Fruit fly (Drosophila melanogaster) whole organism, prepupa: ENCODE data around the gene dac.

Experiments
- CG10631 ChIP-seq: fragments of 200-800 bp; sonication (Bioruptor generic); optimal IDR thresholded peaks from 2 replicates; lab custom pipeline; 2016; ENCODE audit warnings: missing biosample characterization, missing genetic modification characterization
- CG10669 ChIP-seq: fragments of 200-800 bp; sonication (Bioruptor generic); optimal IDR thresholded peaks from 3 replicates; lab custom pipeline; 2018; ENCODE audit warnings: missing biosample characterization, mild to moderate bottlenecking, missing genetic modification characterization, moderate library complexity
- CG11294 ChIP-seq: fragments of 200-800 bp; sonication (Bioruptor generic); IDR thresholded peaks from 2 replicates; pipeline ENCODE4 v1.3.6; 2022; ENCODE audit warnings: missing biosample characterization, missing genetic modification characterization
- CG11762 ChIP-seq: fragments of 200-800 bp; sonication (Bioruptor generic); optimal IDR thresholded peaks from 3 replicates; lab custom pipeline; 2016; ENCODE audit warnings: missing biosample characterization, missing genetic modification characterization; ENCODE audit not compliant: insufficient read depth
- CG11902 ChIP-seq: fragments of 200-800 bp; sonication (Bioruptor generic); optimal IDR thresholded peaks from 3 replicates; lab custom pipeline; 2016; ENCODE audit warnings: missing biosample characterization, missing genetic modification characterization
- CG3032 ChIP-seq: fragments of 200-800 bp; optimal IDR thresholded peaks from 2 replicates; lab custom pipeline; 2019; ENCODE audit warnings: missing biosample characterization, mild to moderate bottlenecking, missing genetic modification characterization, moderate library complexity
- CG31627 ChIP-seq: fragments of 200-800 bp; sonication (Bioruptor generic); optimal IDR thresholded peaks from 3 replicates; lab custom pipeline; 2016; ENCODE audit warnings: missing biosample characterization, missing genetic modification characterization
- CG32006 ChIP-seq: fragments of 200-800 bp; sonication (Bioruptor generic); optimal IDR thresholded peaks from 3 replicates; lab custom pipeline; 2017; ENCODE audit warnings: missing biosample characterization, mild to moderate bottlenecking, missing genetic modification characterization
- CG3919 ChIP-seq: fragments of 200-800 bp; sonication (Bioruptor generic); optimal IDR thresholded peaks from 3 replicates; lab custom pipeline; 2016; ENCODE audit warnings: missing biosample characterization, missing genetic modification characterization
- CG4318 ChIP-seq: fragments of 200-800 bp; sonication (Bioruptor generic); optimal IDR thresholded peaks from 3 replicates; lab custom pipeline; 2017; ENCODE audit warnings: missing biosample characterization, mild to moderate bottlenecking, missing genetic modification characterization
- CG6163 ChIP-seq: fragments of 200-800 bp; sonication (Bioruptor generic); IDR thresholded peaks from 3 replicates; pipeline ENCODE4 v1.3.6; 2022; ENCODE audit warnings: missing biosample characterization, missing genetic modification characterization
- CG6276 ChIP-seq: fragments of 200-800 bp; sonication (Bioruptor generic); optimal IDR thresholded peaks from 2 replicates; lab custom pipeline; 2017; ENCODE audit warnings: missing biosample characterization, mild to moderate bottlenecking, missing genetic modification characterization
- CG6792 ChIP-seq: fragments of 200-800 bp; sonication (Bioruptor generic); optimal IDR thresholded peaks from 3 replicates; lab custom pipeline; 2016; ENCODE audit warnings: missing biosample characterization, missing genetic modification characterization
- CG6808 ChIP-seq: fragments of 200-800 bp; sonication (Bioruptor generic); optimal IDR thresholded peaks from 3 replicates; lab custom pipeline; 2017; ENCODE audit warnings: missing biosample characterization, missing genetic modification characterization, mild to moderate bottlenecking, moderate library complexity, missing genetic modification reagents
- CG6854 ChIP-seq: fragments of 200-800 bp; sonication (Bioruptor generic); optimal IDR thresholded peaks from 2 replicates; lab custom pipeline; 2017; ENCODE audit warnings: missing biosample characterization, mild to moderate bottlenecking, missing genetic modification characterization
- CG7368 ChIP-seq: fragments of 200-800 bp; sonication (Bioruptor generic); optimal IDR thresholded peaks from 3 replicates; lab custom pipeline; 2016; ENCODE audit warnings: missing biosample characterization, missing genetic modification characterization
- CG8119 ChIP-seq: fragments of 200-800 bp; sonication (Bioruptor generic); IDR thresholded peaks from 3 replicates; pipeline ENCODE4 v1.3.6; 2022; ENCODE audit warnings: missing biosample characterization, missing genetic modification characterization
- CG8319 ChIP-seq: fragments of 200-800 bp; sonication (Bioruptor generic); optimal IDR thresholded peaks from 3 replicates; lab custom pipeline; 2016; ENCODE audit warnings: missing biosample characterization, missing genetic modification characterization
- CG8632 ChIP-seq: fragments of 200-800 bp; sonication (Bioruptor generic); optimal IDR thresholded peaks from 3 replicates; lab custom pipeline; 2016; ENCODE audit warnings: missing biosample characterization, missing genetic modification characterization
- CG9139 ChIP-seq: fragments of 200-800 bp; sonication (Bioruptor generic); optimal IDR thresholded peaks from 3 replicates; lab custom pipeline; 2017; ENCODE audit warnings: missing biosample characterization, mild to moderate bottlenecking, missing genetic modification characterization
- Eip75B ChIP-seq: fragments of 200-800 bp; sonication (Bioruptor generic); optimal IDR thresholded peaks from 3 replicates; lab custom pipeline; 2016; ENCODE audit warnings: missing biosample characterization, missing genetic modification characterization
- Eip78C ChIP-seq: fragments of 200-800 bp; sonication (Bioruptor generic); peaks from one replicate; lab custom pipeline; 2016; ENCODE audit warnings: missing biosample characterization, missing genetic modification characterization
- Ets21C ChIP-seq: fragments of 200-800 bp; sonication (Bioruptor generic); optimal IDR thresholded peaks from 3 replicates; lab custom pipeline; 2016; ENCODE audit warnings: missing biosample characterization, missing genetic modification characterization
- Ets96B ChIP-seq: fragments of 200-800 bp; optimal IDR thresholded peaks from 2 replicates; lab custom pipeline; 2019; ENCODE audit warnings: missing biosample characterization, mild to moderate bottlenecking, missing genetic modification characterization, moderate library complexity
- Gug ChIP-seq: fragments of 200-800 bp; sonication (Bioruptor generic); IDR thresholded peaks from 2 replicates; pipeline ENCODE4 v1.3.6; 2022; ENCODE audit warnings: missing biosample characterization, missing genetic modification characterization
- Hr4 ChIP-seq: fragments of 200-800 bp; sonication (Bioruptor generic); optimal IDR thresholded peaks from 3 replicates; lab custom pipeline; 2016; ENCODE audit warnings: missing biosample characterization, missing genetic modification characterization
- Lpt ChIP-seq: fragments of 200-800 bp; sonication (Bioruptor generic); optimal IDR thresholded peaks from 3 replicates; lab custom pipeline; 2016; ENCODE audit warnings: missing biosample characterization, missing genetic modification characterization
- OdsH ChIP-seq: fragments of 200-800 bp; sonication (Bioruptor generic); optimal IDR thresholded peaks from 3 replicates; lab custom pipeline; 2016; ENCODE audit warnings: missing biosample characterization, missing genetic modification characterization
- Smox ChIP-seq: fragments of 200-800 bp; sonication (Bioruptor generic); optimal IDR thresholded peaks from 3 replicates; lab custom pipeline; 2016; ENCODE audit warnings: missing biosample characterization, missing genetic modification characterization
- Sox15 ChIP-seq: fragments of 200-800 bp; sonication (Bioruptor generic); optimal IDR thresholded peaks from 3 replicates; lab custom pipeline; 2016; ENCODE audit warnings: missing biosample characterization, missing genetic modification characterization
- achi ChIP-seq: fragments of 200-800 bp; sonication (Bioruptor generic); optimal IDR thresholded peaks from 3 replicates; lab custom pipeline; 2016; ENCODE audit warnings: missing biosample characterization, missing genetic modification characterization
- acj6 ChIP-seq: fragments of 200-800 bp; sonication (Bioruptor generic); optimal IDR thresholded peaks from 3 replicates; lab custom pipeline; 2016; ENCODE audit warnings: missing biosample characterization, missing genetic modification characterization
- dac ChIP-seq: fragments of 200-800 bp; sonication (Bioruptor generic); optimal IDR thresholded peaks from 2 replicates; lab custom pipeline; 2017; ENCODE audit warnings: missing biosample characterization, mild to moderate bottlenecking, missing genetic modification characterization
- esn ChIP-seq: fragments of 200-800 bp; sonication (Bioruptor generic); optimal IDR thresholded peaks from 2 replicates; lab custom pipeline; 2016; ENCODE audit warnings: missing biosample characterization, mild to moderate bottlenecking, missing genetic modification characterization, moderate library complexity
- fd59A ChIP-seq: fragments of 200-800 bp; sonication (Bioruptor generic); optimal IDR thresholded peaks from 2 replicates; lab custom pipeline; 2017; ENCODE audit warnings: missing biosample characterization, mild to moderate bottlenecking, missing genetic modification characterization, missing genetic modification reagents
- net ChIP-seq: fragments of 200-800 bp; sonication (Bioruptor generic); optimal IDR thresholded peaks from 3 replicates; lab custom pipeline; 2016; ENCODE audit warnings: missing biosample characterization, missing genetic modification characterization
- pdm3 ChIP-seq: fragments of 200-800 bp; sonication (Bioruptor generic); optimal IDR thresholded peaks from 3 replicates; lab custom pipeline; 2016; ENCODE audit warnings: missing biosample characterization, missing genetic modification characterization
- salr ChIP-seq, 2 experiments: fragments of 200-800 bp; sonication (Bioruptor generic); optimal IDR thresholded peaks; 3 replicates each; lab custom pipeline; 2016 to 2018; ENCODE audit warnings: missing biosample characterization in 2 of 2, missing genetic modification characterization in 2 of 2, mild to moderate bottlenecking in 1 of 2
- spab ChIP-seq: fragments of 200-800 bp; sonication (Bioruptor generic); optimal IDR thresholded peaks from 2 replicates; lab custom pipeline; 2017; ENCODE audit warnings: missing biosample characterization, mild to moderate bottlenecking, missing genetic modification characterization, missing genetic modification reagents
- ss ChIP-seq, 2 experiments: fragments of 200-800 bp; sonication (Bioruptor generic); optimal IDR thresholded peaks; 2 replicates in 1 of 2; 3 replicates in 1 of 2; lab custom pipeline; 2017 to 2018; ENCODE audit warnings: mild to moderate bottlenecking in 2 of 2, missing biosample characterization in 2 of 2, missing genetic modification characterization in 2 of 2, moderate library complexity in 1 of 2
- svp ChIP-seq: fragments of 200-800 bp; sonication (Bioruptor generic); peaks from one replicate; lab custom pipeline; 2016; ENCODE audit warnings: missing biosample characterization, missing genetic modification characterization
- topi ChIP-seq: fragments of 200-800 bp; sonication (Bioruptor generic); optimal IDR thresholded peaks from 3 replicates; lab custom pipeline; 2016; ENCODE audit warnings: missing biosample characterization, missing genetic modification characterization
- vri ChIP-seq: fragments of 200-800 bp; sonication (Bioruptor generic); optimal IDR thresholded peaks from 3 replicates; lab custom pipeline; 2016; ENCODE audit warnings: missing biosample characterization, mild to moderate bottlenecking, missing genetic modification characterization

The dac gene

DNA sequence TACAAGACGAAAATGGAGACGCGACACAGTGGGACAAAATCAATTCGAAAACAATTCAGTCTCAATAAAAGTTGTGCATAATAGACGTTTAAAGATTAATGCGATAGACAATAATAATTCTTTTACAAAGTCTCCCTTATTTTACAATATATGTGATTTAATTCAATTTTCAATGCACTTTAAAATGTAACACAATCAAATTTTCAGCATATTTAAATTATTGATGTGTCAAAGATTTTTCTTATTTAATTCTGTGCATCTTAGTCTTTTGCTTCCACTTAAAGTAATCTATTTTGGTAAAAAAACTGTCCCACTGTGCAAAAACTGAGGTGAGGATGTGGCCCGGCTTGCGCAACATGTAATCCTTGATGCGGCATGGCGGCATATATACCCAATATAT is 47.9 kb downstream of the dac start (continued):
- peak; percentile 64 for TF ChIP-seq Ets21C (GFP tag; lab: Kevin White, UChicago)
- no peak for TF ChIP-seq CG11294 (GFP tag; lab: Robert Waterston, UW)
- TF ChIP-seq dac (GFP tag; lab: Kevin White, UChicago): peak; percentile 26
- 0 out of 3 replicates have a peak, but pooled peaks have one; percentile 43 for TF ChIP-seq CG6163 (GFP tag; lab: Robert Waterston, UW)
- peak; percentile 11 for TF ChIP-seq CG11902 (GFP tag; lab: Kevin White, UChicago)
- TF ChIP-seq vri (GFP tag; lab: Kevin White, UChicago): peak; percentile 40
- peak; percentile 59 for TF ChIP-seq CG6808 (GFP tag; lab: Kevin White, UChicago)
- peak; percentile 65 for TF ChIP-seq CG3032 (tag; lab: Kevin White, UChicago)
- TF ChIP-seq acj6 (GFP tag; lab: Kevin White, UChicago): peak; percentile 69
- peak; percentile 48 for TF ChIP-seq CG11762 (GFP tag; lab: Kevin White, UChicago)
- peak; percentile 53 for TF ChIP-seq Sox15 (GFP tag; lab: Kevin White, UChicago)
- TF ChIP-seq spab (GFP tag; lab: Kevin White, UChicago): peak; percentile 61
- peak; percentile 36 for TF ChIP-seq CG7368
- peak; percentile 65 for TF ChIP-seq net (GFP tag; lab: Kevin White, UChicago)
- peak; percentile 82 for TF ChIP-seq esn
- peak; percentile 61 for TF ChIP-seq CG10669 (GFP tag; lab: Kevin White, UChicago)
- peak; percentile 71 for TF ChIP-seq CG10631 (GFP tag; lab: Kevin White, UChicago)
- TF ChIP-seq CG8632: peak; percentile 64
- TF ChIP-seq Eip78C: peak; percentile 93
- TF ChIP-seq CG6854 (GFP tag; lab: Kevin White, UChicago): no peak
- TF ChIP-seq Ets96B (tag; lab: Kevin White, UChicago): peak; percentile 71
- peak; percentile 70 for TF ChIP-seq OdsH (GFP tag; lab: Kevin White, UChicago)
- TF ChIP-seq CG8119 (GFP tag; lab: Robert Waterston, UW): peak; percentile 77
- TF ChIP-seq Hr4 (GFP tag; lab: Kevin White, UChicago): peak; percentile 81
- peak; percentile 65 for TF ChIP-seq CG6792 (GFP tag; lab: Kevin White, UChicago)
- peak; percentile 59 for TF ChIP-seq CG31627 (GFP tag; lab: Kevin White, UChicago)
- TF ChIP-seq Lpt (GFP tag; lab: Kevin White, UChicago): peak; percentile 53
- TF ChIP-seq CG6276 (GFP tag; lab: Kevin White, UChicago): peak; percentile 36
- TF ChIP-seq Gug (GFP tag; lab: Robert Waterston, UW): no peak
- peak in 1 of 2 experiments; percentile 63 for TF ChIP-seq salr (GFP tag; optimal IDR thresholded peaks at IDR 0.05; lab: Kevin White, UChicago)
- TF ChIP-seq topi (GFP tag; lab: Kevin White, UChicago): peak; percentile 35

DNA sequence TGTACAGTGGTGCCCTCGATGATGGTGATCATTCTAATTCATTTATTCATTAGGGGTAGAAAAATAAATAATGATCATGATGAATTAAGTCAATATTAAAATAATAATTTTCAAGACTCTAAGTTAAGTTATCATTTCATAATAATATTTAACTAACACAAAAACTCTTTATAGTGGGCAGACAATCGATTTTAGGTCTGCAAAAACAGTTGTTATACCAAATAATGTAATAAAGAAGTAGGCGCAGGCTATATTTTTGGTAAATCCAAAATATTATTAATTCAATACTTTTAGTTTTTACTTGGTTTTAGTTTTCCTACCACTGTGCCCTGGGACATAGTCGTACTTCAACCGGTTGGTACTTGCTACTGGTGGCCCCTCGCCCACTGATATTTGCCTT is 50.2 kb downstream of the dac start:
- peak in 1 of 2 experiments; percentile 8 for TF ChIP-seq ss (GFP tag; optimal IDR thresholded peaks at IDR 0.05; lab: Kevin White, UChicago)
- TF ChIP-seq CG8632: peak; percentile 42
- peak; percentile 47 for TF ChIP-seq svp (GFP tag; lab: Kevin White, UChicago)
- peak; percentile 59 for TF ChIP-seq CG32006 (GFP tag; lab: Kevin White, UChicago)
- no peak for TF ChIP-seq dac (GFP tag; lab: Kevin White, UChicago)
- peak; percentile 30 for TF ChIP-seq Hr4 (GFP tag; lab: Kevin White, UChicago)
- TF ChIP-seq spab (GFP tag; lab: Kevin White, UChicago): peak; percentile 21
- TF ChIP-seq esn: no peak
- TF ChIP-seq CG3919 (GFP tag; lab: Kevin White, UChicago): peak; percentile 34
- TF ChIP-seq CG6276 (GFP tag; lab: Kevin White, UChicago): peak; percentile 15
- TF ChIP-seq CG10631 (GFP tag; lab: Kevin White, UChicago): peak; percentile 40
- no peak for TF ChIP-seq CG7368
- 0 out of 3 replicates have a peak, but pooled peaks have one; percentile 13 for TF ChIP-seq CG6163 (GFP tag; lab: Robert Waterston, UW)
- TF ChIP-seq Eip78C: peak; percentile 71
- peak; percentile 10 for TF ChIP-seq net (GFP tag; lab: Kevin White, UChicago)
- TF ChIP-seq fd59A (GFP tag; lab: Kevin White, UChicago): peak; percentile 21
- TF ChIP-seq pdm3: peak; percentile 21
- no peak for TF ChIP-seq CG8319 (GFP tag; lab: Kevin White, UChicago)
- TF ChIP-seq CG4318: peak; percentile 2
- TF ChIP-seq CG8119 (GFP tag; lab: Robert Waterston, UW): peak; percentile 54; the same call in 2 of the 3 replicates
- peak; percentile 36 for TF ChIP-seq acj6 (GFP tag; lab: Kevin White, UChicago)
- TF ChIP-seq achi (GFP tag; lab: Kevin White, UChicago): peak; percentile 38
- TF ChIP-seq Smox (GFP tag; lab: Kevin White, UChicago): no peak
- TF ChIP-seq CG3032 (tag; lab: Kevin White, UChicago): peak; percentile 26
- peak; percentile 27 for TF ChIP-seq OdsH (GFP tag; lab: Kevin White, UChicago)
- no peak for TF ChIP-seq Ets21C (GFP tag; lab: Kevin White, UChicago)
- TF ChIP-seq salr (GFP tag; optimal IDR thresholded peaks at IDR 0.05; lab: Kevin White, UChicago): peak in 1 of 2 experiments; percentile 57
- TF ChIP-seq Eip75B (GFP tag; lab: Kevin White, UChicago): peak; percentile 3
- peak; percentile 8 for TF ChIP-seq Ets96B (tag; lab: Kevin White, UChicago)
- TF ChIP-seq CG9139 (GFP tag; lab: Kevin White, UChicago): no peak
